Worm (Caenorhabditis elegans) whole organism, early embryonic: ENCODE data around the gene cku-80.

Experiments
- B0310.2 ChIP-seq: sonication (generic microtip); optimal IDR thresholded peaks from 2 replicates; lab custom pipeline; 2016; ENCODE audit warnings: mild to moderate bottlenecking, missing genetic modification characterization, missing compliant biosample characterization
- F13C5.2 ChIP-seq: sonication (generic microtip); optimal IDR thresholded peaks from 2 replicates; lab custom pipeline; 2017; ENCODE audit warnings: mild to moderate bottlenecking, missing genetic modification characterization, inconsistent platforms, missing compliant biosample characterization
- aly-1 ChIP-seq: sonication (generic microtip); optimal IDR thresholded peaks from 2 replicates; lab custom pipeline; 2016; ENCODE audit warnings: missing genetic modification characterization, missing compliant biosample characterization
- ama-1 ChIP-seq: fragments of 150-350 bp; optimal IDR thresholded peaks from 2 replicates; lab custom pipeline; 2014
- flt-1 ChIP-seq: fragments of 200-800 bp; sonication (Bioruptor generic); IDR thresholded peaks from 2 replicates; pipeline ENCODE4 v1.3.6; 2022; ENCODE audit warnings: missing genetic modification characterization, missing compliant biosample characterization
- hmbx-1 ChIP-seq: sonication (generic microtip); optimal IDR thresholded peaks from 2 replicates; lab custom pipeline; 2016; ENCODE audit warnings: mild to moderate bottlenecking, missing genetic modification characterization, missing compliant biosample characterization
- tbx-37 ChIP-seq: fragments of 200-800 bp; sonication (Bioruptor generic); conservative IDR thresholded peaks from 2 replicates; pipeline ENCODE4 v1.3.6; 2022; ENCODE audit warnings: missing genetic modification reagents, missing genetic modification characterization, missing compliant biosample characterization

DNA sequence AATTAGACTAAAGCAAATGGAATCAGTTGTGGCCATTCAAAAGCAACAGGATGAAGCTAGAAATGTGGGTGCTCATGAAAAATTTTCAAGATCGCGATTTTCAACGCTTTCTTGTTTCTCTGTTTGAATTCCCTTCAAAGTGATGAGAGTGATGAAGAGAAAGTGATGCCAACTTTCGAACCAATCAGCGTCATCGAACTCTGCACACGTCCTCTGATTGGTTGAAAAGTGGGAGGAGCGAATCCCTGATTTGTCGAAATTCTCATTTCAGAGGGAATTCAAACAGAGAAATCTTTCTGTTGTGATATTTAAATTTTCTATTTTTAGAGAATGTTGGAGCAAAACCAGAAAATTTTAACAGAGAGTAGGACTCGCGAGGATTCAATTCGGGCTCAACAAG is 37.5 kb upstream of the cku-80 start:
- no peak for TF ChIP-seq flt-1
- no peak for TF ChIP-seq hmbx-1 (tag; lab: Kevin White, UChicago)
- no peak for TF ChIP-seq aly-1 (tag; lab: Kevin White, UChicago)
- TF ChIP-seq B0310.2 (tag; lab: Kevin White, UChicago), result no peak
- TF ChIP-seq ama-1 (lab: Kevin White, UChicago), result no peak
- TF ChIP-seq F13C5.2 (tag; lab: Kevin White, UChicago), result no peak
- TF ChIP-seq tbx-37, result no peak
